Worm (Caenorhabditis elegans) whole organism, L3 larva: ENCODE results near the gene C07E3.3.

ENCODE experiments used
- ZK546.5 ChIP-seq: sonication (generic microtip); optimal IDR thresholded peaks from 2 replicates; lab custom pipeline; 2017; ENCODE audit warnings: missing biosample characterization, missing genetic modification characterization
- aly-2 ChIP-seq: fragments of 150-350 bp; optimal IDR thresholded peaks from 2 replicates; lab custom pipeline; 2014; ENCODE audit warnings: missing biosample characterization, missing genetic modification characterization
- ama-1 ChIP-seq: fragments of 150-350 bp; optimal IDR thresholded peaks from 2 replicates; lab custom pipeline; 2018
- ceh-16 ChIP-seq: sonication (generic microtip); optimal IDR thresholded peaks from 2 replicates; lab custom pipeline; 2017; ENCODE audit warnings: missing biosample characterization, missing genetic modification characterization
- ceh-28 ChIP-seq: fragments of 150-350 bp; optimal IDR thresholded peaks from 2 replicates; lab custom pipeline; 2014; ENCODE audit warnings: missing biosample characterization, missing genetic modification reagents, missing genetic modification characterization
- ceh-82 ChIP-seq: fragments of 150-350 bp; optimal IDR thresholded peaks from 2 replicates; lab custom pipeline; 2014; ENCODE audit warnings: missing biosample characterization, missing genetic modification characterization
- ceh-9 ChIP-seq: sonication (generic microtip); optimal IDR thresholded peaks from 2 replicates; lab custom pipeline; 2018; ENCODE audit warnings: missing biosample characterization, missing genetic modification characterization
- daf-12 ChIP-seq: fragments of 150-350 bp; optimal IDR thresholded peaks from 2 replicates; lab custom pipeline; 2014; ENCODE audit warnings: missing biosample characterization, missing genetic modification reagents, missing genetic modification characterization
- egl-27 ChIP-seq: sonication (generic microtip); optimal IDR thresholded peaks from 4 replicates; lab custom pipeline; 2017; ENCODE audit warnings: missing biosample characterization, missing genetic modification reagents, missing genetic modification characterization
- egl-5 ChIP-seq: fragments of 150-350 bp; optimal IDR thresholded peaks from 2 replicates; lab custom pipeline; 2017; ENCODE audit warnings: missing biosample characterization, missing genetic modification reagents, missing genetic modification characterization, inconsistent platforms
- elt-1 ChIP-seq: fragments of 150-350 bp; optimal IDR thresholded peaks from 2 replicates; lab custom pipeline; 2014; ENCODE audit warnings: missing biosample characterization, missing genetic modification characterization
- elt-2 ChIP-seq: sonication (generic microtip); optimal IDR thresholded peaks from 2 replicates; lab custom pipeline; 2016; ENCODE audit warnings: missing genetic modification reagents, mild to moderate bottlenecking, missing genetic modification characterization, missing compliant biosample characterization
- elt-3 ChIP-seq, 3 experiments: fragments of 150-350 bp in 1 of 3; sonication (generic microtip) in 2 of 3; optimal IDR thresholded peaks; 2 replicates in 2 of 3; 4 replicates in 1 of 3; lab custom pipeline; 2014 to 2017; ENCODE audit warnings: missing biosample characterization in 3 of 3, missing genetic modification characterization in 3 of 3
- eor-1 ChIP-seq, 2 experiments: fragments of 150-350 bp; optimal IDR thresholded peaks; 2 replicates each; lab custom pipeline; 2014 to 2018; ENCODE audit warnings: missing biosample characterization in 2 of 2, missing genetic modification characterization in 2 of 2
- fkh-10 ChIP-seq: sonication (generic microtip); optimal IDR thresholded peaks from 2 replicates; lab custom pipeline; 2017; ENCODE audit warnings: missing biosample characterization, missing genetic modification reagents, missing genetic modification characterization
- fkh-2 ChIP-seq: fragments of 150-350 bp; optimal IDR thresholded peaks from 2 replicates; lab custom pipeline; 2014; ENCODE audit warnings: missing biosample characterization, missing genetic modification reagents, missing genetic modification characterization
- fos-1 ChIP-seq: fragments of 150-350 bp; optimal IDR thresholded peaks from 2 replicates; lab custom pipeline; 2014; ENCODE audit warnings: missing biosample characterization, missing genetic modification characterization
- hmg-11 ChIP-seq: sonication (generic microtip); optimal IDR thresholded peaks from 2 replicates; lab custom pipeline; 2016; ENCODE audit warnings: missing genetic modification characterization, missing compliant biosample characterization
- jun-1 ChIP-seq: fragments of 150-350 bp; optimal IDR thresholded peaks from 2 replicates; lab custom pipeline; 2014; ENCODE audit warnings: missing biosample characterization, missing genetic modification reagents, missing genetic modification characterization
- lin-15B ChIP-seq: fragments of 150-350 bp; optimal IDR thresholded peaks from 2 replicates; lab custom pipeline; 2014; ENCODE audit warnings: missing biosample characterization, missing genetic modification characterization
- lin-39 ChIP-seq: fragments of 150-350 bp; optimal IDR thresholded peaks from 2 replicates; lab custom pipeline; 2018; ENCODE audit warnings: missing biosample characterization, missing genetic modification reagents, missing genetic modification characterization
- lsy-12 ChIP-seq: sonication (generic microtip); optimal IDR thresholded peaks from 2 replicates; lab custom pipeline; 2016; ENCODE audit warnings: mild to moderate bottlenecking, missing genetic modification characterization, missing compliant biosample characterization
- mdl-1 ChIP-seq: fragments of 150-350 bp; optimal IDR thresholded peaks from 2 replicates; lab custom pipeline; 2014; ENCODE audit warnings: missing biosample characterization, missing genetic modification characterization
- mml-1 ChIP-seq: fragments of 150-350 bp; sonication (generic microtip); optimal IDR thresholded peaks from 3 replicates; lab custom pipeline; 2014; ENCODE audit warnings: missing biosample characterization, missing genetic modification characterization
- nhr-11 ChIP-seq: fragments of 150-350 bp; optimal IDR thresholded peaks from 2 replicates; lab custom pipeline; 2014; ENCODE audit warnings: missing biosample characterization, missing genetic modification characterization
- nhr-12 ChIP-seq: fragments of 150-350 bp; optimal IDR thresholded peaks from 2 replicates; lab custom pipeline; 2014; ENCODE audit warnings: missing biosample characterization, missing genetic modification characterization
- nhr-23 ChIP-seq: fragments of 150-350 bp; optimal IDR thresholded peaks from 2 replicates; lab custom pipeline; 2014; ENCODE audit warnings: missing biosample characterization, missing genetic modification reagents, missing genetic modification characterization
- nhr-237 ChIP-seq: fragments of 150-350 bp; optimal IDR thresholded peaks from 2 replicates; lab custom pipeline; 2014; ENCODE audit warnings: missing biosample characterization, missing genetic modification characterization
- nhr-25 ChIP-seq: sonication (generic microtip); optimal IDR thresholded peaks from 2 replicates; lab custom pipeline; 2017; ENCODE audit warnings: missing biosample characterization, missing genetic modification characterization
- nhr-28 ChIP-seq: fragments of 150-350 bp; optimal IDR thresholded peaks from 2 replicates; lab custom pipeline; 2014; ENCODE audit warnings: missing biosample characterization, missing genetic modification characterization
- nhr-43 ChIP-seq: sonication (generic microtip); optimal IDR thresholded peaks from 2 replicates; lab custom pipeline; 2016; ENCODE audit warnings: mild to moderate bottlenecking, missing genetic modification characterization, missing compliant biosample characterization; ENCODE audit not compliant: poor library complexity, severe bottlenecking
- nhr-76 ChIP-seq: fragments of 150-350 bp; sonication (generic microtip); optimal IDR thresholded peaks from 5 replicates; lab custom pipeline; 2014; ENCODE audit warnings: missing biosample characterization, missing genetic modification characterization
- nhr-77 ChIP-seq: fragments of 150-350 bp; optimal IDR thresholded peaks from 2 replicates; lab custom pipeline; 2014; ENCODE audit warnings: missing biosample characterization, missing genetic modification characterization
- pha-4 ChIP-seq: fragments of 150-350 bp; optimal IDR thresholded peaks from 2 replicates; lab custom pipeline; 2014; ENCODE audit warnings: missing biosample characterization, missing genetic modification reagents, missing genetic modification characterization
- pqm-1 ChIP-seq: fragments of 150-350 bp; optimal IDR thresholded peaks from 2 replicates; lab custom pipeline; 2017; ENCODE audit warnings: missing biosample characterization, missing genetic modification characterization, inconsistent platforms
- sea-2 ChIP-seq: fragments of 150-350 bp; sonication (generic microtip); optimal IDR thresholded peaks from 4 replicates; lab custom pipeline; 2014; ENCODE audit warnings: missing biosample characterization, missing genetic modification reagents, missing genetic modification characterization
- skn-1 ChIP-seq: fragments of 150-350 bp; optimal IDR thresholded peaks from 2 replicates; lab custom pipeline; 2014; ENCODE audit warnings: missing biosample characterization, missing genetic modification characterization
- snpc-4 ChIP-seq: fragments of 150-350 bp; optimal IDR thresholded peaks from 2 replicates; lab custom pipeline; 2014; ENCODE audit warnings: missing biosample characterization, missing genetic modification characterization
- tbx-2 ChIP-seq: sonication (generic microtip); optimal IDR thresholded peaks from 2 replicates; lab custom pipeline; 2016; ENCODE audit warnings: mild to moderate bottlenecking, missing genetic modification characterization, missing compliant biosample characterization
- unc-62 ChIP-seq: fragments of 150-350 bp; sonication (generic microtip); optimal IDR thresholded peaks from 4 replicates; lab custom pipeline; 2014; ENCODE audit warnings: missing biosample characterization, missing genetic modification reagents, missing genetic modification characterization
- zag-1 ChIP-seq: fragments of 150-350 bp; optimal IDR thresholded peaks from 2 replicates; lab custom pipeline; 2014; ENCODE audit warnings: missing biosample characterization, missing genetic modification characterization
- ztf-11 ChIP-seq: fragments of 150-350 bp; optimal IDR thresholded peaks from 2 replicates; lab custom pipeline; 2014; ENCODE audit warnings: missing biosample characterization, missing genetic modification characterization

Gene C07E3.3

DNA sequence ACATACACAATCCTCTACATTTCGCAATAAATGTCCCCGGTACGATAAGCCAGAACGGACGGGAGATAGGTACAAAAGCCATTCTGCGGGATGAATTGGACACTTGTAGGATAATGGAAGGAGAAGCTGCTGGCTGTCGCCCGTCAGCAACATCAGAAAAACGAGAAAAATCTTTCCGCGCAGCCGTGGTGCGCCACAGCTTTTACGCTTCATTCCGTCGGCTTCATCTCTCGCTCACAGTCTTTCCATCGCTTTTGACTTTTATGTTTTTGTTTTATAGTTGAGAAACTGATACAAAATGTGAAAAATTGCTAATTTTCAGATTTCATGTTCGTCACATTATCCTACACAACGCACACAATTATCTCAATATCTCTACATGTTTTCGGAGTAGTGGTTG, 11.2 kb downstream of the C07E3.3 start, which contains the start of gene C07E3.10:
C07E3.10 (plus strand) TSS at position 301 of the 400 bp plus-strand sequence.
- TF ChIP-seq fkh-2 (tag; lab: Kevin White, UChicago) (no peak), fos-1 (tag; lab: Kevin White, UChicago) (no peak), ceh-9 (tag; lab: Kevin White, UChicago) (no peak), nhr-25 (tag; lab: Kevin White, UChicago) (no peak)

DNA sequence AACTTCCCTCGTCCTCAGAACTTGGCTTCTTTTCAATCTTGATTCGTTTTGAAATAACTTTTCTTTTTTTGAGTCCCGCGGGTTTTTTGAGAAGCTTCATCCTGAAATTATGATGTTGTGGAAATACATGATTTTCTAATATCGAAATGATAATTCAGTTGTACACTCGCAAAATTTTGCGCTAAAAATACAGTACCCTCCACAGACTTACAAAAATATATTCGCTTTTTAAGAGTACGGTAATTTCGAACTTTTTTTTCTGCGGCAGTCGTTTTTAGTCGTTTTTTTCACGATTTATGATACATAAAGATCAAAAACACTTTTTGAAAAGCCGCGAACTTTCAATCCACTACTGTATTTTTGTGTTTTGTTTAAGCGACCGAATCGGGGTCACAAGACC, 12.3 kb downstream of the C07E3.3 start, which contains the start of gene pro-2:
pro-2 (minus strand) TSS at position 101 of the 400 bp plus-strand sequence.
- TF ChIP-seq pqm-1 (tag; lab: Kevin White, UChicago) (no peak), elt-3 (tag; optimal IDR thresholded peaks at IDR 0.05; lab: Kevin White, UChicago) (no peak), elt-2 (tag; lab: Kevin White, UChicago) (no peak)

DNA sequence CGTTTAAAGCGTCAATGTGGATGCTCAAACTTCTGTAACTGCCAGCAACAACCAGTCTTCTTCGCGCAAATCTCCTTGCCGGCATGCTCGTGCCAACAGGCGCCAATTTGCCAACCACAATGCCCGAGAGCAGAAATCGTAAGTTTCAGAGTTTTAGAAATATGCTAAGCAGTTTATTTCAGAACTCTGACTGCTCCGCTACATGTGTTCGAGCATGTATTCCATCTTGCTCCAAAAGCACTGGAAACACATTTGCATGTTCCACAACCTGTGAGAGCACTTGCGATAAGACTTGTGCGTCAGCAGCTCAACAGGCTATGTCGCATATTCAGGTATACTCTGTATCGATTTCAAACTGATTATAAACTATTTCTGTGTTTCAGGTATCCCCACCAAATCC, 27.6 kb downstream of the C07E3.3 start:
- TF ChIP-seq sea-2 (GFP tag; lab: Kevin White, UChicago), result no peak
- no peak for TF ChIP-seq egl-5
- no peak for TF ChIP-seq snpc-4 (tag; lab: Kevin White, UChicago)
- TF ChIP-seq nhr-12, result no peak
- no peak for TF ChIP-seq skn-1
- TF ChIP-seq ceh-9 (tag; lab: Kevin White, UChicago), result no peak
- no peak for TF ChIP-seq nhr-23 (tag; lab: Kevin White, UChicago)
- no peak for TF ChIP-seq aly-2 (tag; lab: Kevin White, UChicago)
- no peak for TF ChIP-seq unc-62 (GFP tag; lab: Kevin White, UChicago)
- TF ChIP-seq egl-27 (tag; lab: Kevin White, UChicago), result no peak
- TF ChIP-seq nhr-11, result no peak
- TF ChIP-seq pha-4 (tag; lab: Kevin White, UChicago), result no peak
- no peak for TF ChIP-seq elt-3 (tag; optimal IDR thresholded peaks at IDR 0.05; lab: Kevin White, UChicago)
- TF ChIP-seq ama-1 (lab: Kevin White, UChicago), result no peak
- no peak for TF ChIP-seq lin-15B (tag; lab: Kevin White, UChicago)
- no peak for TF ChIP-seq nhr-77 (tag; lab: Kevin White, UChicago)
- TF ChIP-seq, all 47 proteins: peak for 0

DNA sequence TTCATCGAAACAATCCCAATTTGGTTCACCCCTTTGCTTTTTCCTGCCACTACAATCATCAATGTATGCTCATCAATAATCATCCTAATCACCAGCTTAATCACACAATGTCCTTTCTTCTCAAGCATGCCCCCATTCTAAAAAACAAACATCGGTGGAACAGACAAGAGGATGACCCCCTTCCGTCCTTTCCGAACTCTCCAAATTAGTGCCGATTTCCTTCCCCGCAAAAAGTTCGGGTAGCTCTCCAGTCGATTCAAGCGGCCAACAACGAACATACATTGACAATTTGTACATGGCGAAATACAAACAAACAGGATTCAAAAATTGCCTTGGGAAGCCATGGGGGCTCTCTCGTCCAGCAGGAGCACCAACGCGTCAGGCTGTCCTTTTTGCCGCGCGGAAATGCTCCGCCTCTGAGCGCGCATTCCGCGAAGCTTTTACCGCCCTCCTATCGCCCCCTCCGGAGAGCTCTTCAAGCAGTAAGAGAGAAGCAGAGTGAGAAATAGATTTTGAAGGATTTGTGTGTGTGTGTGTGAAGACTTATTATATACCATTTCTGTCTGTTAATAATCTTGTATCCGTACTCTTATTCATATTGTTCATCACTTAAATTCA, 31.6 kb downstream of the C07E3.3 start, which contains the start of gene appg-1:
appg-1 (plus strand) TSS at position 427 of the 618 bp plus-strand sequence.
- no peak for TF ChIP-seq unc-62 (GFP tag; lab: Kevin White, UChicago)
- no peak for TF ChIP-seq nhr-76 (tag; lab: Kevin White, UChicago)
- TF ChIP-seq tbx-2 (tag; lab: Kevin White, UChicago), result no peak
- TF ChIP-seq nhr-237 (tag; lab: Kevin White, UChicago), result no peak
- no peak for TF ChIP-seq elt-2 (tag; lab: Kevin White, UChicago)
- no peak for TF ChIP-seq nhr-28
- TF ChIP-seq eor-1 (tag; optimal IDR thresholded peaks at IDR 0.05; lab: Kevin White, UChicago), result no peak
- TF ChIP-seq lsy-12 (tag; lab: Kevin White, UChicago), result no peak
- TF ChIP-seq egl-27 (tag; lab: Kevin White, UChicago), result no peak
- TF ChIP-seq nhr-43 (tag; lab: Kevin White, UChicago), result no peak
- TF ChIP-seq ZK546.5 (tag; lab: Kevin White, UChicago), result no peak
- no peak for TF ChIP-seq nhr-77 (tag; lab: Kevin White, UChicago)
- no peak for TF ChIP-seq fkh-2 (tag; lab: Kevin White, UChicago)
- no peak for TF ChIP-seq zag-1 (tag; lab: Kevin White, UChicago)
- TF ChIP-seq mdl-1 (tag; lab: Kevin White, UChicago), result no peak
- no peak for TF ChIP-seq ztf-11 (tag; lab: Kevin White, UChicago)
- no peak for TF ChIP-seq ama-1 (lab: Kevin White, UChicago)
- TF ChIP-seq ceh-82 (tag; lab: Kevin White, UChicago), result no peak
- no peak for TF ChIP-seq ceh-28

DNA sequence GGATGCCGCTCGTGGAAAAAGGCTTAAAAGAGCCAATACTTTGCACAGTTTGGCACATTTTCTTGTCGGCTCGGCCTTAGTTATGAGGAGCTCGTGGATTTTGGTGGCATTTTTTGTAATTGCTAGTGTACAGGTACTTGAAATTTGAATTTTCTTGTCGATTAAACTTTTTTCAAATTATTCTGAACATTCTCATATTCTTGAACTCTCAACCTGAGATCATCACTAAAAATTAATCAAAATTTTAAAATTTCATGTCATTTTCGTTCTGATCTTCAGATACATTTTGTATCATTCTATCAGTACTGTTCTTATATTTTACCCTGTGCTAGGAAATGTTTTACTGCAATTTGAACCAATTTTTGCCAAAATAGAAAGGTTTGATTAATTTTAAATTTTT, 35.9 kb downstream of the C07E3.3 start, which contains the start of gene idpp-4:
idpp-4 (plus strand) TSS at position 51 of the 400 bp plus-strand sequence.
- no peak for TF ChIP-seq fkh-2 (tag; lab: Kevin White, UChicago)
- no peak for TF ChIP-seq ZK546.5 (tag; lab: Kevin White, UChicago)
- no peak for TF ChIP-seq nhr-11
- TF ChIP-seq lin-39 (tag; lab: Kevin White, UChicago), result no peak
- TF ChIP-seq egl-5, result no peak
- TF ChIP-seq hmg-11 (tag; lab: Kevin White, UChicago), result no peak
- no peak for TF ChIP-seq snpc-4 (tag; lab: Kevin White, UChicago)
- no peak for TF ChIP-seq ceh-16
- TF ChIP-seq eor-1 (tag; optimal IDR thresholded peaks at IDR 0.05; lab: Kevin White, UChicago), result no peak
- no peak for TF ChIP-seq ceh-28
- TF ChIP-seq jun-1 (tag; lab: Kevin White, UChicago), result no peak
- TF ChIP-seq elt-1 (tag; lab: Kevin White, UChicago), result no peak
- no peak for TF ChIP-seq daf-12 (tag; lab: Kevin White, UChicago)
- TF ChIP-seq nhr-28, result no peak
- TF ChIP-seq ceh-82 (tag; lab: Kevin White, UChicago), result no peak
- TF ChIP-seq nhr-77 (tag; lab: Kevin White, UChicago), result no peak
- TF ChIP-seq tbx-2 (tag; lab: Kevin White, UChicago), result no peak
- no peak for TF ChIP-seq fkh-10 (GFP tag; lab: Kevin White, UChicago)
- no peak for TF ChIP-seq mml-1 (tag; lab: Kevin White, UChicago)
